Worm (Caenorhabditis elegans) whole organism, L1 larva: ENCODE measurements around the gene C42D8.1.
A peak's percentile ranks its signal among the peaks of the same experiment; 100 is the strongest.

Experiments used
- C04F5.9 ChIP-seq: sonication (generic microtip); optimal IDR thresholded peaks from 2 replicates; lab custom pipeline; 2016; ENCODE audit warnings: missing genetic modification characterization, missing compliant biosample characterization
- C34B4.2 ChIP-seq: sonication (generic microtip); optimal IDR thresholded peaks from 2 replicates; lab custom pipeline; 2017; ENCODE audit warnings: mild to moderate bottlenecking, missing genetic modification characterization, missing compliant biosample characterization
- F16B12.6 ChIP-seq: fragments of 150-350 bp; optimal IDR thresholded peaks from 2 replicates; lab custom pipeline; 2014; ENCODE audit warnings: missing biosample characterization, missing genetic modification characterization
- aly-2 ChIP-seq: fragments of 150-350 bp; optimal IDR thresholded peaks from 2 replicates; lab custom pipeline; 2014; ENCODE audit warnings: missing biosample characterization, missing genetic modification characterization
- ama-1 ChIP-seq: fragments of 150-350 bp; optimal IDR thresholded peaks from 2 replicates; lab custom pipeline; 2014
- blmp-1 ChIP-seq: fragments of 150-350 bp; optimal IDR thresholded peaks from 2 replicates; lab custom pipeline; 2014; ENCODE audit warnings: missing biosample characterization, missing genetic modification characterization
- ceh-8 ChIP-seq: fragments of 200-800 bp; sonication (Bioruptor generic); optimal IDR thresholded peaks from 2 replicates; lab custom pipeline; 2018; ENCODE audit warnings: mild to moderate bottlenecking, missing genetic modification characterization, moderate library complexity, missing compliant biosample characterization
- ceh-82 ChIP-seq, 3 experiments: fragments of 150-350 bp in 1 of 3; sonication (generic microtip) in 2 of 3; optimal IDR thresholded peaks; 2 replicates each; lab custom pipeline; 2014 to 2017; ENCODE audit warnings: missing biosample characterization in 3 of 3, missing genetic modification characterization in 3 of 3
- ceh-90 ChIP-seq: sonication (generic microtip); optimal IDR thresholded peaks from 2 replicates; lab custom pipeline; 2016; ENCODE audit warnings: missing genetic modification characterization, missing compliant biosample characterization
- dpl-1 ChIP-seq, 3 experiments: fragments of 150-350 bp in 2 of 3; sonication (generic microtip) in 1 of 3; optimal IDR thresholded peaks; 2 replicates each; lab custom pipeline; 2014 to 2017; ENCODE audit warnings: missing biosample characterization in 3 of 3, missing genetic modification characterization in 3 of 3, missing genetic modification reagents in 3 of 3
- efl-1 ChIP-seq, 4 experiments: fragments of 150-350 bp; optimal IDR thresholded peaks in 3 of 4; peaks in 1 of 4; 1 replicate in 1 of 4; 2 replicates in 3 of 4; lab custom pipeline; 2014; ENCODE audit warnings: missing biosample characterization in 2 of 4, missing genetic modification characterization in 2 of 4, missing genetic modification reagents in 2 of 4
- elt-2 ChIP-seq: sonication (generic microtip); optimal IDR thresholded peaks from 2 replicates; lab custom pipeline; 2016; ENCODE audit warnings: missing genetic modification characterization, mild to moderate bottlenecking, inconsistent platforms, missing compliant biosample characterization, missing genetic modification reagents
- elt-3 ChIP-seq, 6 experiments: fragments of 150-350 bp in 1 of 6; sonication (generic microtip); optimal IDR thresholded peaks; 2 replicates each; lab custom pipeline; 2017 to 2018; ENCODE audit warnings: missing biosample characterization in 6 of 6, missing genetic modification characterization in 6 of 6, inconsistent platforms in 1 of 6
- fkh-10 ChIP-seq: sonication (generic microtip); optimal IDR thresholded peaks from 2 replicates; lab custom pipeline; 2017; ENCODE audit warnings: missing biosample characterization, missing genetic modification reagents, missing genetic modification characterization
- fkh-8 ChIP-seq: sonication (generic microtip); optimal IDR thresholded peaks from 2 replicates; lab custom pipeline; 2016; ENCODE audit warnings: mild to moderate bottlenecking, missing genetic modification characterization, missing compliant biosample characterization
- fos-1 ChIP-seq: fragments of 150-350 bp; optimal IDR thresholded peaks from 2 replicates; lab custom pipeline; 2014; ENCODE audit warnings: missing biosample characterization, missing genetic modification characterization
- grh-1 ChIP-seq: fragments of 200-800 bp; sonication (Bioruptor generic); IDR thresholded peaks from 2 replicates; pipeline ENCODE4 v1.3.6; 2022; ENCODE audit warnings: missing genetic modification reagents, missing genetic modification characterization, missing compliant biosample characterization
- hpl-2 ChIP-seq: fragments of 150-350 bp; optimal IDR thresholded peaks from 2 replicates; lab custom pipeline; 2014; ENCODE audit warnings: missing biosample characterization, missing genetic modification reagents, missing genetic modification characterization
- isw-1 ChIP-seq: fragments of 200-800 bp; sonication (Bioruptor generic); IDR thresholded peaks from 2 replicates; pipeline ENCODE4 v1.3.6; 2022; ENCODE audit warnings: missing genetic modification characterization, missing compliant biosample characterization
- lin-13 ChIP-seq: fragments of 150-350 bp; optimal IDR thresholded peaks from 2 replicates; lab custom pipeline; 2014; ENCODE audit warnings: missing biosample characterization, missing genetic modification reagents, missing genetic modification characterization
- lin-14 ChIP-seq: fragments of 200-800 bp; sonication (Bioruptor generic); optimal IDR thresholded peaks from 2 replicates; lab custom pipeline; 2018; ENCODE audit warnings: mild to moderate bottlenecking, missing genetic modification characterization, moderate library complexity, missing compliant biosample characterization
- lir-3 ChIP-seq: sonication (generic microtip); optimal IDR thresholded peaks from 2 replicates; lab custom pipeline; 2016; ENCODE audit warnings: mild to moderate bottlenecking, missing genetic modification characterization, moderate library complexity, missing compliant biosample characterization; ENCODE audit not compliant: poor library complexity
- lsy-2 ChIP-seq, 2 experiments: fragments of 150-350 bp; optimal IDR thresholded peaks; 2 replicates each; lab custom pipeline; 2014; ENCODE audit warnings: missing biosample characterization in 2 of 2, missing genetic modification characterization in 2 of 2
- mdl-1 ChIP-seq, 2 experiments: fragments of 150-350 bp; optimal IDR thresholded peaks; 2 replicates each; lab custom pipeline; 2014 to 2017; ENCODE audit warnings: missing biosample characterization in 2 of 2, missing genetic modification characterization in 2 of 2, inconsistent platforms in 1 of 2
- mep-1 ChIP-seq: fragments of 150-350 bp; optimal IDR thresholded peaks from 2 replicates; lab custom pipeline; 2014; ENCODE audit warnings: missing biosample characterization, missing genetic modification characterization
- nhr-19 ChIP-seq: fragments of 200-800 bp; sonication (Bioruptor generic); conservative IDR thresholded peaks from 2 replicates; pipeline ENCODE4 v1.3.6; 2022; ENCODE audit warnings: missing genetic modification characterization, missing compliant biosample characterization
- nhr-47 ChIP-seq: sonication (generic microtip); optimal IDR thresholded peaks from 2 replicates; lab custom pipeline; 2016; ENCODE audit warnings: mild to moderate bottlenecking, missing genetic modification characterization, moderate library complexity, missing compliant biosample characterization
- nhr-76 ChIP-seq: sonication (generic microtip); optimal IDR thresholded peaks from 2 replicates; lab custom pipeline; 2017; ENCODE audit warnings: missing biosample characterization, missing genetic modification characterization
- nhr-84 ChIP-seq: sonication (generic microtip); optimal IDR thresholded peaks from 2 replicates; lab custom pipeline; 2017; ENCODE audit warnings: missing biosample characterization, missing genetic modification characterization
- nhr-85 ChIP-seq: sonication (generic microtip); peaks from one replicate; lab custom pipeline; 2016; ENCODE audit warnings: missing genetic modification characterization, inconsistent platforms, missing compliant biosample characterization
- pax-3 ChIP-seq: fragments of 200-800 bp; sonication (Bioruptor generic); optimal IDR thresholded peaks from 2 replicates; lab custom pipeline; 2018; ENCODE audit warnings: mild to moderate bottlenecking, missing genetic modification characterization, moderate library complexity, missing compliant biosample characterization
- snpc-4 ChIP-seq: fragments of 150-350 bp; optimal IDR thresholded peaks from 2 replicates; lab custom pipeline; 2014; ENCODE audit warnings: missing biosample characterization, missing genetic modification characterization
- snu-23 ChIP-seq: sonication (generic microtip); optimal IDR thresholded peaks from 2 replicates; lab custom pipeline; 2016; ENCODE audit warnings: missing genetic modification characterization, missing compliant biosample characterization
- tbx-2 ChIP-seq: sonication (generic microtip); optimal IDR thresholded peaks from 2 replicates; lab custom pipeline; 2016; ENCODE audit warnings: missing genetic modification characterization, missing compliant biosample characterization
- unc-86 ChIP-seq: sonication (generic microtip); optimal IDR thresholded peaks from 2 replicates; lab custom pipeline; 2016; ENCODE audit warnings: missing genetic modification characterization, missing compliant biosample characterization
- xbp-1 ChIP-seq: sonication (generic microtip); optimal IDR thresholded peaks from 2 replicates; lab custom pipeline; 2016; ENCODE audit warnings: missing genetic modification characterization, missing compliant biosample characterization
- zag-1 ChIP-seq: fragments of 150-350 bp; optimal IDR thresholded peaks from 2 replicates; lab custom pipeline; 2014; ENCODE audit warnings: missing biosample characterization, missing genetic modification characterization
- ztf-11 ChIP-seq, 2 experiments: sonication (generic microtip); optimal IDR thresholded peaks; 2 replicates each; lab custom pipeline; 2016 to 2017; ENCODE audit warnings: missing genetic modification characterization in 2 of 2, missing biosample characterization in 1 of 2, missing compliant biosample characterization in 1 of 2
- ztf-4 ChIP-seq: fragments of 150-350 bp; optimal IDR thresholded peaks from 2 replicates; lab custom pipeline; 2014; ENCODE audit warnings: missing biosample characterization, missing genetic modification characterization

Gene C42D8.1

ce11 chrX:5140177-5140576, 30.9 kb downstream of the C42D8.1 start (continued):
- no peak for TF ChIP-seq C04F5.9 (tag; lab: Kevin White, UChicago)
- TF ChIP-seq C34B4.2 (tag; lab: Kevin White, UChicago): no peak
- TF ChIP-seq lin-14 (GFP tag; lab: Kevin White, UChicago): peak; percentile 95
- TF ChIP-seq ceh-8 (GFP tag; lab: Kevin White, UChicago): peak; percentile 33
- no peak for TF ChIP-seq mdl-1 (tag; optimal IDR thresholded peaks at IDR 0.05; lab: Kevin White, UChicago)
- no peak for TF ChIP-seq nhr-76 (tag; lab: Kevin White, UChicago)
- peak in 1 of 3 experiments; percentile 27 for TF ChIP-seq ceh-82 (tag; optimal IDR thresholded peaks at IDR 0.05; lab: Kevin White, UChicago)
- TF ChIP-seq elt-2: no peak
- no peak for TF ChIP-seq fkh-10 (GFP tag; lab: Kevin White, UChicago)
- no peak for TF ChIP-seq nhr-47 (tag; lab: Kevin White, UChicago)
- TF ChIP-seq mep-1 (tag; lab: Kevin White, UChicago): peak; percentile 15

DNA sequence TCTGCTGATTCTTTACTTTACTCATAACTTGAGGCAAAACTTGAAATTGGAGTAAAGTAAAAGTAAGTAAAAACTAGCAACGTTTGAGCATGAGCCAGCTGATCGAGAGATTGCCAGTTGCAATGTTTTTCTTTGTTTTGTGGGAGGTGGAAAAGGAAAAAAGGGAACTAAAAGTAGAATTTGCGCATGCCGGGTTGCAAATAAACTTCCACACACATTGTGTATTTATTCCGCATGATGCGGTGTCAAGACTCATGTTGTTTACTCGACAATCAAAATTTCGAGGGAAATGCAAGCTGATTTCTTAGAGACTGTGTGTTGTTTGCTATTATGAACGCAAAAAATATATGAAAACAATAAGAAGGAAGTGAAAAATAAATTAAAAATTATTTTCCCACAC, 33.1 kb downstream of the C42D8.1 start:
- TF ChIP-seq elt-3 (tag; optimal IDR thresholded peaks at IDR 0.05; lab: Kevin White, UChicago) (no peak), ztf-4 (tag; lab: Kevin White, UChicago) (no peak), nhr-84 (tag; lab: Kevin White, UChicago) (no peak), isw-1 (GFP tag; lab: Robert Waterston, UW) (no peak), lsy-2 (tag; optimal IDR thresholded peaks at IDR 0.05; lab: Kevin White, UChicago) (no peak), dpl-1 (GFP tag; optimal IDR thresholded peaks at IDR 0.05; lab: Kevin White, UChicago) (no peak), ama-1 (no peak), aly-2 (no peak), efl-1 (optimal IDR thresholded peaks at IDR 0.05; lab: Kevin White, UChicago) (no peak), efl-1 (GFP tag; optimal IDR thresholded peaks at IDR 0.05 in 1 of 2; lab: Kevin White, UChicago) (no peak), lin-14 (GFP tag; lab: Kevin White, UChicago) (peak; percentile 2), fkh-8 (tag; lab: Kevin White, UChicago) (no peak), zag-1 (tag; lab: Kevin White, UChicago) (no peak), hpl-2 (GFP tag; lab: Kevin White, UChicago) (no peak), lin-13 (GFP tag; lab: Kevin White, UChicago) (no peak), ztf-11 (tag; optimal IDR thresholded peaks at IDR 0.05; lab: Kevin White, UChicago) (no peak), nhr-85 (tag; lab: Kevin White, UChicago) (peak; percentile 12)

ce11 chrX:5147918-5148317, 38.6 kb downstream of the C42D8.1 start, which contains the start of gene C31H2.14:
Gene C31H2.14 (plus strand): TSS chrX:5148218.
- TF ChIP-seq F16B12.6 (tag; lab: Kevin White, UChicago): no peak
- no peak for TF ChIP-seq lir-3
- no peak for TF ChIP-seq grh-1 (GFP tag; lab: Robert Waterston, UW)
- TF ChIP-seq ceh-90: no peak
- no peak for TF ChIP-seq fos-1 (tag; lab: Kevin White, UChicago)
- no peak for TF ChIP-seq unc-86 (tag; lab: Kevin White, UChicago)
- TF ChIP-seq xbp-1: no peak
- TF ChIP-seq C34B4.2 (tag; lab: Kevin White, UChicago): no peak
- no peak for TF ChIP-seq snu-23 (GFP tag; lab: Kevin White, UChicago)
- no peak for TF ChIP-seq ama-1
- TF ChIP-seq dpl-1 (GFP tag; optimal IDR thresholded peaks at IDR 0.05; lab: Kevin White, UChicago): no peak
- TF ChIP-seq tbx-2 (tag; lab: Kevin White, UChicago): no peak
- no peak for TF ChIP-seq nhr-47 (tag; lab: Kevin White, UChicago)
- no peak for TF ChIP-seq nhr-19 (GFP tag; lab: Robert Waterston, UW)
- TF ChIP-seq snpc-4: no peak

- peak; percentile 100 for TF ChIP-seq blmp-1 (tag; lab: Kevin White, UChicago)
- no peak for TF ChIP-seq pax-3 (tag; lab: Kevin White, UChicago)
These were observed 41.1 kb downstream of the C42D8.1 start, which contains the start of gene dpy-8 for ce11 chrX:5150389-5150788. Gene dpy-8 (minus strand): TSS chrX:5150476.
